Worm (Caenorhabditis elegans): ENCODE data around the gene C44C10.12.

DNA sequence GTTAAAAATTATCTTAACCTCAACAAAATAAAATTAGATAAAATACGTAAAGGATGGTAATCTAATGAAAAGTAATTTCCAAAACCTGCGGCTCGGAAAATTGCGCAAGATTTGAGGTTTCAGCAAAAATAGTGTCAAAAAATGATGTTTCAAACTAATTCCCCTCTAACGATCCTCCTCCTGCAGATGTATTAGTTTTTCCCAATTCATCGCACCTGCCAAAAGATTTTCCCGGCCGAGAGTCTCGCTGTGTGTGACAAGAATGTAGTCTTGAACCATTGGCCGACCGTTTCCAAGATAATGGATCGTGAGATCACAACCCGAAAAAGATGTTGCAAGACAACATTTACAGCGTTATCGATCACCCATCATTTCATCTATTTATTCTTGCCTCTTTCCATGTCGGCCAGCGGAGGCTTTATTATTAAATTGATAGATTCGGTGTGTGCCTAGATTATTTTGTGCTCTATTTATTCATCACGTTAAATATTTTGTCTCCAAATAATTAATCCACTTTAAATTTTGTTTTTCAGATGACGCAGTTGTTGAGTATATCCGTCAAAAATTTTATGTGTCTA lies 6.7 kb upstream of the C44C10.12 start, which contains the start of the genes C44C10.10 and C44C10.5:
- TF ChIP-seq efl-1 (optimal IDR thresholded peaks at IDR 0.05) (no peak), efl-1 (GFP tag; optimal IDR thresholded peaks at IDR 0.05 in 1 of 2) (no peak), lir-3 (tag; optimal IDR thresholded peaks at IDR 0.05; ENCODE audit: poor library complexity) (no peak), ama-1 (optimal IDR thresholded peaks at IDR 0.05) (no peak), elt-3 (tag; optimal IDR thresholded peaks at IDR 0.05) (no peak), nhr-11 (tag; optimal IDR thresholded peaks at IDR 0.05) (no peak), unc-62 (GFP tag; optimal IDR thresholded peaks at IDR 0.05) (no peak), ces-1 (GFP tag; optimal IDR thresholded peaks at IDR 0.05) (no peak), ceh-63 (GFP tag; optimal IDR thresholded peaks at IDR 0.05) (no peak), aly-2 (tag; optimal IDR thresholded peaks at IDR 0.05) (no peak), nhr-20 (tag; optimal IDR thresholded peaks at IDR 0.05) (no peak)

All from whole organism, L1 larva.